Fruit fly (Drosophila melanogaster): ENCODE data around the gene D.

DNA sequence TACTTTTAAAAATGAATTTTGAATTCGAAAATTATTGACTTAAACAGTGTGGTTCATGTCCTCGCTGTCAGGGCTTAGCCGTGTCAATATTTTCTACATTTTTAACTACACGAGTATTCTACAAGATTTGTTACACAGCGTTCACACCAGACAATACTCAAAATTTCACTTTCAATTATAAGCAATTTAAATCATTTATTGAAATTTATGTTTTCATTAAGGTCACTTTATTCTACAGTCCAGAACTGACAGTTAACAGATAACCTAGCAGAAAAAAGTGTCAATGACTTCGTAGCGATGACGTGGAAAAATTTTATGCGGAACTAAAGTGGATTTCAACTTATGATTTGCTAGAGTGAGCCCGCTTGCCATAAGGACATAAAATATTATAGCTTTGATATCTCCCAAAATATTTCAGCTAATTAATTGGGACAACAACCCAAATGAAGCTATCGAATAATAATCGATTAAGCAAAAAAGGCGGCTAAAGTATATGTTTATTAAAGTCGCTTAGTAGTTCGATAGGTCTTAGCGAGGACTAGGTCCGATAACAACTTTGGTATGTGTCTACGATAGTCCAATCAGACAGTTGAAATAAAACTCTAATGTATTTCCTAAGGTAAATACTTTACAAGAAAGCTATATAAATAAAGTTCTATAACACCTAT is 11.7 kb upstream of the D start:
- TF ChIP-seq psq (optimal IDR thresholded peaks at IDR 0.05) (no peak), pan (optimal IDR thresholded peaks at IDR 0.05) (no peak)
